Worm (Caenorhabditis elegans): ENCODE results near the gene rps-4.

The rps-4 gene

DNA sequence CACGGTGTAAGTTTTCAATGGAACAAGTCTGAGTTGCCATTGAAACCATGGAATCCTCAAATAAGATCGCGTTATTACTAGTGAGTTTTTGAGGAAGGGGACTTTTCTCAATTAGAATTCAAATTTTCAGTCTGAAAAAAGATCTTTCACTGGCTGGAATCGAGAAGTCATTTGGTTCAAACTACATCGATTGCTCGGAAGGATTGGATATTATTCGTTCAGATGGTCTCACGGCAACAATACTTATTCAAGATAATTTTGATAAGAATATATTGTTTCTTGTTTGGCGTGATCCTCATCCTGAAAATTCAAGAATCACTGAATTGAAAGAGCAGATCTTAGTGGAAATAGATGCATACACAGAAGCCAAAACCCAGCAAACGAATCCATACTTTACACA, 17.0 kb downstream of the rps-4 start:
- TF ChIP-seq sem-2 (GFP tag; optimal IDR thresholded peaks at IDR 0.05) (no peak), mep-1 (tag; optimal IDR thresholded peaks at IDR 0.05) (no peak), elt-3 (tag; optimal IDR thresholded peaks at IDR 0.05) (no peak), hlh-1 (tag; optimal IDR thresholded peaks at IDR 0.05) (no peak), nhr-28 (tag; optimal IDR thresholded peaks at IDR 0.05) (no peak), nhr-2 (tag; optimal IDR thresholded peaks at IDR 0.05) (no peak), bed-3 (GFP tag; optimal IDR thresholded peaks at IDR 0.05) (no peak), unc-62 (GFP tag; optimal IDR thresholded peaks at IDR 0.05) (no peak), lin-13 (tag; optimal IDR thresholded peaks at IDR 0.05) (no peak), pha-4 (tag; optimal IDR thresholded peaks at IDR 0.05) (no peak), nhr-76 (tag; optimal IDR thresholded peaks at IDR 0.05) (no peak), drap-1 (GFP tag; optimal IDR thresholded peaks at IDR 0.05) (no peak), zip-8 (tag; optimal IDR thresholded peaks at IDR 0.05) (no peak), ceh-39 (tag; optimal IDR thresholded peaks at IDR 0.05) (no peak), lin-32 (GFP tag; optimal IDR thresholded peaks at IDR 0.05) (no peak), sptf-1 (tag; optimal IDR thresholded peaks at IDR 0.05) (no peak), ces-1 (GFP tag; optimal IDR thresholded peaks at IDR 0.05) (no peak), blmp-1 (tag; optimal IDR thresholded peaks at IDR 0.05) (no peak), unc-120 (tag; optimal IDR thresholded peaks at IDR 0.05; ENCODE audit: poor library complexity, severe bottlenecking) (no peak), mab-5 (tag; optimal IDR thresholded peaks at IDR 0.05) (no peak)

ce11 chrIV:7065022-7065421, 19.5 kb downstream of the rps-4 start, which contains the start of gene Y43B11AL.1:
Y43B11AL.1 (plus strand) TSS chrIV:7065322.
- no peak for TF ChIP-seq snpc-4 (tag; optimal IDR thresholded peaks at IDR 0.05)
- TF ChIP-seq mab-5 (tag; optimal IDR thresholded peaks at IDR 0.05) = no peak
- no peak for TF ChIP-seq zip-8 (tag; optimal IDR thresholded peaks at IDR 0.05)
- no peak for TF ChIP-seq nhr-237 (tag; optimal IDR thresholded peaks at IDR 0.05)
- TF ChIP-seq unc-39 (tag; optimal IDR thresholded peaks at IDR 0.05) = no peak
- TF ChIP-seq mep-1 (tag; optimal IDR thresholded peaks at IDR 0.05) = no peak
- TF ChIP-seq ztf-11 (tag; optimal IDR thresholded peaks at IDR 0.05) = no peak
- TF ChIP-seq nhr-2 (tag; optimal IDR thresholded peaks at IDR 0.05) = no peak
- TF ChIP-seq ceh-39 (tag; optimal IDR thresholded peaks at IDR 0.05) = no peak
- no peak for TF ChIP-seq ceh-83 (GFP tag; optimal IDR thresholded peaks at IDR 0.05)
- no peak for TF ChIP-seq ces-1 (GFP tag; optimal IDR thresholded peaks at IDR 0.05)
- TF ChIP-seq pha-4 (tag; optimal IDR thresholded peaks at IDR 0.05) = no peak
- TF ChIP-seq elt-3 (tag; optimal IDR thresholded peaks at IDR 0.05) = no peak
- no peak for TF ChIP-seq lin-32 (GFP tag; optimal IDR thresholded peaks at IDR 0.05)
- TF ChIP-seq lin-13 (tag; optimal IDR thresholded peaks at IDR 0.05) = no peak
- no peak for TF ChIP-seq nhr-12 (tag; optimal IDR thresholded peaks at IDR 0.05)
- TF ChIP-seq nhr-28 (tag; optimal IDR thresholded peaks at IDR 0.05) = no peak
- no peak for TF ChIP-seq elt-1 (tag; optimal IDR thresholded peaks at IDR 0.05; ENCODE audit: borderline replicate concordance, insufficient read depth)
- no peak for TF ChIP-seq ceh-43 (GFP tag; optimal IDR thresholded peaks at IDR 0.05)
- TF ChIP-seq ham-2 (GFP tag; optimal IDR thresholded peaks at IDR 0.05) = no peak

ce11 chrIV:7062697-7063096, 21.8 kb downstream of the rps-4 start:
- TF ChIP-seq nhr-28 (tag; optimal IDR thresholded peaks at IDR 0.05) = no peak
- TF ChIP-seq nhr-237 (tag; optimal IDR thresholded peaks at IDR 0.05) = no peak
- no peak for TF ChIP-seq drap-1 (GFP tag; optimal IDR thresholded peaks at IDR 0.05)
- no peak for TF ChIP-seq sem-2 (GFP tag; optimal IDR thresholded peaks at IDR 0.05)
- TF ChIP-seq M03D4.4 (tag; optimal IDR thresholded peaks at IDR 0.05) = no peak
- TF ChIP-seq nhr-12 (tag; optimal IDR thresholded peaks at IDR 0.05) = no peak
- TF ChIP-seq blmp-1 (tag; optimal IDR thresholded peaks at IDR 0.05) = no peak
- no peak for TF ChIP-seq ceh-39 (tag; optimal IDR thresholded peaks at IDR 0.05)
- no peak for TF ChIP-seq lin-13 (tag; optimal IDR thresholded peaks at IDR 0.05)
- no peak for TF ChIP-seq elt-3 (tag; optimal IDR thresholded peaks at IDR 0.05)
- no peak for TF ChIP-seq bed-3 (GFP tag; optimal IDR thresholded peaks at IDR 0.05)
- TF ChIP-seq unc-62 (GFP tag; optimal IDR thresholded peaks at IDR 0.05) = no peak
- TF ChIP-seq sptf-1 (tag; optimal IDR thresholded peaks at IDR 0.05) = no peak
- TF ChIP-seq ham-2 (GFP tag; optimal IDR thresholded peaks at IDR 0.05) = no peak

ce11 chrIV:7057677-7058076, 26.8 kb downstream of the rps-4 start, which contains the start of gene srx-50:
srx-50 (plus strand) TSS chrIV:7057977.
- TF ChIP-seq ces-1 (GFP tag; optimal IDR thresholded peaks at IDR 0.05) = no peak

DNA sequence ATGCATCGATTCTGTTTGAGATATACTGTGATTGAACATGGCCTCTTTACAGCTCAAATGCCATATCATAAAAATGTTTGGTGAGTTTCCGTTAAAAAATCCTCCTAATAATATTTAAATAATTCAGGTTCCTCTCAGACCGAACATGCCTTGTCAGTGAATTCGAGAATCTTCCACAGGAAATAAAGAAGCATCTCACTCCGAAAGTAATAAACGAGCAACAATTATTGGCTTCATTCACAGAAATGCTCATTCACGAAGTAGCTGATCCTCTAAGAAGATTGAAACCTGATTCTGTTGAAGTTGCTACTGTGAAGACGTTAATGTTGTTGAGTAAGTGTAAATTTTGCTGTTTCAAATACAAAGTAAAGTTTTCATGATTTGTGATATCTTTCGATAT, 32.3 kb downstream of the rps-4 start:
- TF ChIP-seq hlh-1 (tag; optimal IDR thresholded peaks at IDR 0.05) (no peak), unc-39 (tag; optimal IDR thresholded peaks at IDR 0.05) (no peak), elt-3 (tag; optimal IDR thresholded peaks at IDR 0.05) (no peak), bed-3 (GFP tag; optimal IDR thresholded peaks at IDR 0.05) (no peak)

Measured in whole organism, mixed stage, embryonic.